Worm (Caenorhabditis elegans) whole organism, L4 larva: ENCODE results near the gene T28D6.5.

Experiments
- D1046.2 ChIP-seq: fragments of 200-800 bp; sonication (Bioruptor generic); IDR thresholded peaks from 2 replicates; pipeline ENCODE4 v1.3.6; 2022; ENCODE audit warnings: missing genetic modification characterization, missing compliant biosample characterization
- F26F4.8 ChIP-seq: fragments of 200-800 bp; sonication (Bioruptor generic); conservative IDR thresholded peaks from 2 replicates; pipeline ENCODE4 v1.3.6; 2022; ENCODE audit warnings: missing genetic modification characterization, missing compliant biosample characterization
- F37D6.2 ChIP-seq: sonication (generic microtip); optimal IDR thresholded peaks from 2 replicates; lab custom pipeline; 2016; ENCODE audit warnings: mild to moderate bottlenecking, missing genetic modification characterization, missing compliant biosample characterization
- F44E2.7 ChIP-seq: fragments of 200-800 bp; sonication (Bioruptor generic); IDR thresholded peaks from 2 replicates; pipeline ENCODE4 v2.1.2; 2022; ENCODE audit warnings: missing genetic modification characterization, missing compliant biosample characterization
- F49E8.2 ChIP-seq: sonication (generic microtip); optimal IDR thresholded peaks from 2 replicates; lab custom pipeline; 2016; ENCODE audit warnings: missing compliant biosample characterization, mild to moderate bottlenecking, missing genetic modification characterization, borderline replicate concordance
- T26A8.4 ChIP-seq: fragments of 200-800 bp; sonication (Bioruptor generic); IDR thresholded peaks from 2 replicates; pipeline ENCODE4 v1.3.6; 2022; ENCODE audit warnings: missing genetic modification characterization, missing compliant biosample characterization
- aly-2 ChIP-seq: sonication (generic microtip); optimal IDR thresholded peaks from 2 replicates; lab custom pipeline; 2018; ENCODE audit warnings: missing biosample characterization, missing genetic modification characterization
- arid-1 ChIP-seq: fragments of 200-800 bp; sonication (Bioruptor generic); conservative IDR thresholded peaks from 2 replicates; pipeline ENCODE4 v1.3.6; 2022; ENCODE audit warnings: missing genetic modification reagents, missing genetic modification characterization, missing compliant biosample characterization
- attf-4 ChIP-seq: sonication (generic microtip); optimal IDR thresholded peaks from 3 replicates; lab custom pipeline; 2017; ENCODE audit warnings: missing biosample characterization, missing genetic modification characterization
- ceh-28 ChIP-seq: fragments of 150-350 bp; optimal IDR thresholded peaks from 2 replicates; lab custom pipeline; 2014; ENCODE audit warnings: missing biosample characterization, missing genetic modification reagents, missing genetic modification characterization
- ceh-44 ChIP-seq: fragments of 200-800 bp; sonication (Bioruptor generic); IDR thresholded peaks from 2 replicates; pipeline ENCODE4 v1.3.6; 2022; ENCODE audit warnings: missing genetic modification reagents, missing genetic modification characterization, missing compliant biosample characterization
- ceh-62 ChIP-seq: sonication (generic microtip); optimal IDR thresholded peaks from 2 replicates; lab custom pipeline; 2017; ENCODE audit warnings: missing biosample characterization, missing genetic modification characterization
- ceh-82 ChIP-seq: sonication (generic microtip); optimal IDR thresholded peaks from 2 replicates; lab custom pipeline; 2017; ENCODE audit warnings: missing biosample characterization, missing genetic modification characterization
- dmd-6 ChIP-seq: fragments of 200-800 bp; sonication (Bioruptor generic); IDR thresholded peaks from 2 replicates; pipeline ENCODE4 v1.3.6; 2022; ENCODE audit warnings: missing genetic modification reagents, missing genetic modification characterization, missing compliant biosample characterization
- dmd-9 ChIP-seq: fragments of 200-800 bp; sonication (Bioruptor generic); IDR thresholded peaks from 2 replicates; pipeline ENCODE4 v1.3.6; 2022; ENCODE audit warnings: missing genetic modification reagents, missing genetic modification characterization, missing compliant biosample characterization
- duxl-1 ChIP-seq: sonication (generic microtip); optimal IDR thresholded peaks from 2 replicates; lab custom pipeline; 2016; ENCODE audit warnings: mild to moderate bottlenecking, missing genetic modification characterization, moderate library complexity, missing compliant biosample characterization; ENCODE audit not compliant: poor library complexity
- egl-43 ChIP-seq: fragments of 200-800 bp; sonication (Bioruptor generic); IDR thresholded peaks from 2 replicates; pipeline ENCODE4 v1.3.6; 2022; ENCODE audit warnings: missing genetic modification reagents, missing genetic modification characterization, missing compliant biosample characterization
- jun-1 ChIP-seq: fragments of 150-350 bp; optimal IDR thresholded peaks from 2 replicates; lab custom pipeline; 2014; ENCODE audit warnings: missing biosample characterization, missing genetic modification reagents, missing genetic modification characterization
- lin-1 ChIP-seq: fragments of 200-800 bp; sonication (Bioruptor generic); IDR thresholded peaks from 2 replicates; pipeline ENCODE4 v1.3.6; 2022; ENCODE audit warnings: missing genetic modification reagents, missing genetic modification characterization, missing compliant biosample characterization
- lin-29 ChIP-seq: fragments of 200-800 bp; sonication (Bioruptor generic); IDR thresholded peaks from 2 replicates; pipeline ENCODE4 v1.3.6; 2022; ENCODE audit warnings: missing genetic modification reagents, missing genetic modification characterization, missing compliant biosample characterization
- lin-38 ChIP-seq: fragments of 200-800 bp; sonication (Bioruptor generic); IDR thresholded peaks from 2 replicates; pipeline ENCODE4 v1.3.6; 2022; ENCODE audit warnings: missing genetic modification reagents, missing genetic modification characterization, missing compliant biosample characterization
- lsy-2 ChIP-seq, 2 experiments: fragments of 150-350 bp in 1 of 2; sonication (generic microtip) in 1 of 2; optimal IDR thresholded peaks; 2 replicates each; lab custom pipeline; 2014 to 2017; ENCODE audit warnings: missing biosample characterization in 2 of 2, missing genetic modification characterization in 2 of 2
- madf-9 ChIP-seq: fragments of 200-800 bp; sonication (Bioruptor generic); conservative IDR thresholded peaks from 2 replicates; pipeline ENCODE4 v1.3.6; 2022; ENCODE audit warnings: missing genetic modification reagents, missing genetic modification characterization, missing compliant biosample characterization
- mxl-2 ChIP-seq: fragments of 200-800 bp; sonication (Bioruptor generic); conservative IDR thresholded peaks from 2 replicates; pipeline ENCODE4 v1.3.6; 2022; ENCODE audit warnings: missing genetic modification reagents, missing genetic modification characterization, missing compliant biosample characterization
- nhr-10 ChIP-seq: fragments of 150-350 bp; optimal IDR thresholded peaks from 2 replicates; lab custom pipeline; 2014; ENCODE audit warnings: missing biosample characterization, missing genetic modification characterization
- nhr-28 ChIP-seq: fragments of 150-350 bp; optimal IDR thresholded peaks from 2 replicates; lab custom pipeline; 2014; ENCODE audit warnings: missing biosample characterization, missing genetic modification characterization
- nhr-48 ChIP-seq: sonication (generic microtip); optimal IDR thresholded peaks from 2 replicates; lab custom pipeline; 2016; ENCODE audit warnings: mild to moderate bottlenecking, missing genetic modification characterization, missing compliant biosample characterization
- nhr-6 ChIP-seq: fragments of 150-350 bp; optimal IDR thresholded peaks from 2 replicates; lab custom pipeline; 2014; ENCODE audit warnings: missing biosample characterization, missing genetic modification characterization
- nhr-77 ChIP-seq: fragments of 150-350 bp; optimal IDR thresholded peaks from 2 replicates; lab custom pipeline; 2014; ENCODE audit warnings: missing biosample characterization, missing genetic modification characterization
- php-3 ChIP-seq: fragments of 200-800 bp; sonication (Bioruptor generic); IDR thresholded peaks from 2 replicates; pipeline ENCODE4 v1.3.6; 2022; ENCODE audit warnings: missing genetic modification reagents, missing genetic modification characterization, missing compliant biosample characterization
- pqm-1 ChIP-seq: sonication (generic microtip); optimal IDR thresholded peaks from 2 replicates; lab custom pipeline; 2017; ENCODE audit warnings: missing biosample characterization, missing genetic modification characterization
- spr-3 ChIP-seq: fragments of 200-800 bp; sonication (Bioruptor generic); optimal IDR thresholded peaks from 2 replicates; lab custom pipeline; 2018; ENCODE audit warnings: mild to moderate bottlenecking, missing genetic modification characterization, missing compliant biosample characterization
- tra-1 ChIP-seq: fragments of 200-800 bp; sonication (Bioruptor generic); IDR thresholded peaks from 2 replicates; pipeline ENCODE4 v1.3.6; 2022; ENCODE audit warnings: missing genetic modification reagents, missing genetic modification characterization, missing compliant biosample characterization
- unc-62 ChIP-seq, 3 experiments: fragments of 150-350 bp in 1 of 3; sonication (generic microtip); optimal IDR thresholded peaks in 2 of 3; peaks in 1 of 3; 1 replicate in 1 of 3; 2 replicates in 2 of 3; lab custom pipeline; 2014 to 2017; ENCODE audit warnings: missing biosample characterization in 3 of 3, missing genetic modification characterization in 3 of 3, missing genetic modification reagents in 3 of 3, missing genotype in 1 of 3
- ztf-11 ChIP-seq: fragments of 150-350 bp; optimal IDR thresholded peaks from 2 replicates; lab custom pipeline; 2014; ENCODE audit warnings: missing biosample characterization, missing genetic modification characterization
- ztf-7 ChIP-seq: fragments of 150-350 bp; optimal IDR thresholded peaks from 2 replicates; lab custom pipeline; 2014; ENCODE audit warnings: missing biosample characterization, missing genetic modification characterization

The T28D6.5 gene

DNA sequence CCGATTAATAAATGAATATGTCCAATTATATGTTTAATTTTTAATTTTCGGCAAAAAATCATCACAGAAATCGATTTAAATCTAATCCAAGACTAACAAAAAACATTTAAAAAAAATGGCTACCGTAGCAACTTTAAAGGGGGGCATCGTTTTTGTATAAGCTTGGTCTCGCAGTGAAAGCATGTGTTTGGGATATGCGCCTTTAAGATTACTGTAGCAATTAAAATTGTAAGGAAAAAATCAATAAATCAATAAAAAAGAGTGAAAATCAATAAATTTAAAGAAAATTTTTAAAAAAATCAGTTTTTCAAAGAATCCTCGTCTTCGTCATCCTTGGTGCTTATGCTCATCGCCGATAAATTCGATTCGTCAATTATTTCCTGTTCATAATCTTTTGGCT lies 10.6 kb downstream of the T28D6.5 start:
- TF ChIP-seq duxl-1 (tag; lab: Kevin White, UChicago): no peak
- TF ChIP-seq lin-29 (GFP tag; lab: Robert Waterston, UW): no peak
- TF ChIP-seq mxl-2 (GFP tag; lab: Robert Waterston, UW): no peak
- no peak for TF ChIP-seq ztf-11 (tag; lab: Kevin White, UChicago)
- TF ChIP-seq nhr-10 (tag; lab: Kevin White, UChicago): no peak
- no peak for TF ChIP-seq T26A8.4 (GFP tag; lab: Robert Waterston, UW)
- peak in 1 of 2 experiments; percentile 55 for TF ChIP-seq lsy-2 (tag; optimal IDR thresholded peaks at IDR 0.05; lab: Kevin White, UChicago)
- no peak for TF ChIP-seq tra-1 (GFP tag; lab: Robert Waterston, UW)
- no peak for TF ChIP-seq pqm-1 (tag; lab: Kevin White, UChicago)
- no peak for TF ChIP-seq arid-1 (GFP tag; lab: Robert Waterston, UW)
- TF ChIP-seq nhr-6 (tag; lab: Kevin White, UChicago): no peak
- TF ChIP-seq attf-4 (tag; lab: Kevin White, UChicago): no peak
- TF ChIP-seq nhr-77: no peak
- TF ChIP-seq lin-1: no peak
- no peak for TF ChIP-seq egl-43 (GFP tag; lab: Robert Waterston, UW)
- peak; percentile 30; the same call in 1 of the 2 replicates for TF ChIP-seq lin-38 (GFP tag; lab: Robert Waterston, UW)
- TF ChIP-seq php-3 (GFP tag; lab: Robert Waterston, UW): no peak
- peak; percentile 96 for TF ChIP-seq ceh-28 (tag; lab: Kevin White, UChicago)
- no peak for TF ChIP-seq dmd-9 (GFP tag; lab: Robert Waterston, UW)
- TF ChIP-seq spr-3 (GFP tag; lab: Kevin White, UChicago): no peak
- no peak for TF ChIP-seq aly-2 (tag; lab: Kevin White, UChicago)
- TF ChIP-seq F49E8.2 (tag; lab: Kevin White, UChicago): peak; percentile 31
- no peak for TF ChIP-seq F37D6.2 (tag; lab: Kevin White, UChicago)
- TF ChIP-seq F44E2.7: no peak
- TF ChIP-seq nhr-48 (tag; lab: Kevin White, UChicago): no peak
- no peak for TF ChIP-seq F26F4.8
- TF ChIP-seq dmd-6: no peak
- no peak for TF ChIP-seq ceh-82 (tag; lab: Kevin White, UChicago)
- TF ChIP-seq madf-9: no peak
- TF ChIP-seq ceh-62 (tag; lab: Kevin White, UChicago): no peak
- no peak for TF ChIP-seq ztf-7

DNA sequence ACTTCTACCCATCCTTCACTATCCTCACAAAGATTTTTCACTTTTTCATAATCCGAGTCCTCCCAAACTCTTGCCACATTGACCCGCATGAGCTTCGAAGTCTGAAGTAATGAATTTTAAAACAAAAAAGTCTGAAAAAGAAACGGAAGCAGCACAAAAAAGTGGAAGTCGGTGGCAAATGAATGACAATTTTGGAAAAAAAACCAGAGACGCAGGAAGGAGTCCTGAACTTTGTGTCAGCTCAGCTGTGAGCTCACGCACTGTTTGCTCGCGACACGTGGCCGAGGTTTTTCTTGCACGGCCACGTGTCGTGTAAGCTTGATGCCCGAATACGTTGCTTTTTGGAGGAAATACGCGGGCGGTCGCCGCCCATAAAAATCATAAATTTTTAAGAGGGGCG lies 12.9 kb downstream of the T28D6.5 start, which contains the start of gene T28D6.7:
T28D6.7 (minus strand) TSS at position 101 of the 400 bp plus-strand sequence.
- TF ChIP-seq D1046.2 (GFP tag; lab: Robert Waterston, UW) (0 out of 2 replicates have a peak, but pooled peaks have one; percentile 43), tra-1 (GFP tag; lab: Robert Waterston, UW) (0 out of 2 replicates have a peak, but pooled peaks have one; percentile 8), jun-1 (no peak)

ce11 chrIII:11350107-11350826 lies 16.8 kb downstream of the T28D6.5 start:
- TF ChIP-seq ceh-44 (GFP tag; lab: Robert Waterston, UW) (no peak), unc-62 (GFP tag; optimal IDR thresholded peaks at IDR 0.05 in 1 of 2; lab: Kevin White, UChicago) (peak in 1 of 2 experiments; percentile 29), unc-62 (tag; optimal IDR thresholded peaks at IDR 0.05; lab: Kevin White, UChicago) (no peak), pqm-1 (tag; lab: Kevin White, UChicago) (peak; percentile 70), nhr-28 (tag; lab: Kevin White, UChicago) (peak; percentile 25)
- TF ChIP-seq, all 104 proteins: peak for 3
